Worm (Caenorhabditis elegans) whole organism, L2 larva: ENCODE results near the gene lgc-16.
A peak's percentile ranks its signal among the peaks of the same experiment; 100 is the strongest.

ENCODE experiments used
- C34F6.9 ChIP-seq: fragments of 150-350 bp; optimal IDR thresholded peaks from 2 replicates; lab custom pipeline; 2014; ENCODE audit warnings: missing biosample characterization, missing genetic modification characterization
- F13H6.1 ChIP-seq: sonication (generic microtip); optimal IDR thresholded peaks from 2 replicates; lab custom pipeline; 2016; ENCODE audit warnings: missing genetic modification characterization, missing compliant biosample characterization
- R02D3.7 ChIP-seq: fragments of 150-350 bp; optimal IDR thresholded peaks from 2 replicates; lab custom pipeline; 2014; ENCODE audit warnings: missing biosample characterization, missing genetic modification characterization
- ZK546.5 ChIP-seq: sonication (generic microtip); optimal IDR thresholded peaks from 2 replicates; lab custom pipeline; 2017; ENCODE audit warnings: missing biosample characterization, missing genetic modification characterization
- aly-2 ChIP-seq: fragments of 150-350 bp; optimal IDR thresholded peaks from 2 replicates; lab custom pipeline; 2014; ENCODE audit warnings: missing biosample characterization, missing genetic modification characterization
- blmp-1 ChIP-seq: sonication (generic microtip); optimal IDR thresholded peaks from 2 replicates; lab custom pipeline; 2017; ENCODE audit warnings: missing genetic modification characterization, mild to moderate bottlenecking, missing compliant biosample characterization, antibody characterized with exemption, moderate library complexity; ENCODE audit not compliant: insufficient read depth
- ceh-82 ChIP-seq: fragments of 150-350 bp; optimal IDR thresholded peaks from 2 replicates; lab custom pipeline; 2014; ENCODE audit warnings: missing biosample characterization, missing genetic modification characterization
- crh-2 ChIP-seq: sonication (generic microtip); optimal IDR thresholded peaks from 2 replicates; lab custom pipeline; 2017; ENCODE audit warnings: missing biosample characterization, missing genetic modification characterization
- egl-27 ChIP-seq: sonication (generic microtip); optimal IDR thresholded peaks from 3 replicates; lab custom pipeline; 2017; ENCODE audit warnings: missing biosample characterization, missing genetic modification reagents, missing genetic modification characterization
- elt-1 ChIP-seq: fragments of 150-350 bp; optimal IDR thresholded peaks from 2 replicates; lab custom pipeline; 2014; ENCODE audit warnings: missing biosample characterization, missing genetic modification characterization
- elt-3 ChIP-seq: sonication (generic microtip); optimal IDR thresholded peaks from 2 replicates; lab custom pipeline; 2017; ENCODE audit warnings: missing biosample characterization, missing genetic modification characterization
- fos-1 ChIP-seq: fragments of 150-350 bp; optimal IDR thresholded peaks from 2 replicates; lab custom pipeline; 2014; ENCODE audit warnings: missing biosample characterization, missing genetic modification characterization
- gmeb-1 ChIP-seq: fragments of 150-350 bp; optimal IDR thresholded peaks from 2 replicates; lab custom pipeline; 2014; ENCODE audit warnings: missing biosample characterization, missing genetic modification characterization
- lin-11 ChIP-seq: fragments of 150-350 bp; sonication (generic microtip); optimal IDR thresholded peaks from 2 replicates; lab custom pipeline; 2014; ENCODE audit warnings: missing biosample characterization, missing genetic modification characterization, inconsistent platforms, mixed read lengths
- lsy-2 ChIP-seq, 2 experiments: fragments of 150-350 bp in 1 of 2; sonication (generic microtip) in 1 of 2; optimal IDR thresholded peaks; 2 replicates each; lab custom pipeline; 2014 to 2017; ENCODE audit warnings: missing biosample characterization in 2 of 2, missing genetic modification characterization in 2 of 2
- mbf-1 ChIP-seq: sonication (generic microtip); optimal IDR thresholded peaks from 2 replicates; lab custom pipeline; 2017; ENCODE audit warnings: missing biosample characterization, missing genetic modification characterization
- nhr-10 ChIP-seq: sonication (generic microtip); optimal IDR thresholded peaks from 2 replicates; lab custom pipeline; 2017; ENCODE audit warnings: missing biosample characterization, missing genetic modification characterization
- nhr-11 ChIP-seq: fragments of 150-350 bp; optimal IDR thresholded peaks from 2 replicates; lab custom pipeline; 2014; ENCODE audit warnings: missing biosample characterization, missing genetic modification characterization
- nhr-12 ChIP-seq: fragments of 150-350 bp; optimal IDR thresholded peaks from 2 replicates; lab custom pipeline; 2014; ENCODE audit warnings: missing biosample characterization, missing genetic modification characterization
- nhr-23 ChIP-seq: fragments of 150-350 bp; optimal IDR thresholded peaks from 2 replicates; lab custom pipeline; 2014; ENCODE audit warnings: missing biosample characterization, missing genetic modification reagents, missing genetic modification characterization
- nhr-237 ChIP-seq: fragments of 150-350 bp; optimal IDR thresholded peaks from 2 replicates; lab custom pipeline; 2014; ENCODE audit warnings: missing biosample characterization, missing genetic modification characterization
- nhr-6 ChIP-seq: fragments of 150-350 bp; optimal IDR thresholded peaks from 2 replicates; lab custom pipeline; 2014; ENCODE audit warnings: missing biosample characterization, missing genetic modification characterization
- nhr-77 ChIP-seq: fragments of 150-350 bp; optimal IDR thresholded peaks from 2 replicates; lab custom pipeline; 2014; ENCODE audit warnings: missing biosample characterization, missing genetic modification characterization
- peb-1 ChIP-seq: fragments of 150-350 bp; optimal IDR thresholded peaks from 2 replicates; lab custom pipeline; 2014; ENCODE audit warnings: missing biosample characterization, missing genetic modification characterization
- sem-4 ChIP-seq: fragments of 150-350 bp; optimal IDR thresholded peaks from 2 replicates; lab custom pipeline; 2014; ENCODE audit warnings: missing biosample characterization, missing genetic modification reagents, missing genetic modification characterization
- skn-1 ChIP-seq: sonication (generic microtip); optimal IDR thresholded peaks from 2 replicates; lab custom pipeline; 2017; ENCODE audit warnings: missing biosample characterization, missing genetic modification characterization
- sma-3 ChIP-seq: sonication (generic microtip); optimal IDR thresholded peaks from 2 replicates; lab custom pipeline; 2016; ENCODE audit warnings: missing genetic modification reagents, missing genetic modification characterization, missing compliant biosample characterization
- sma-9 ChIP-seq, 2 experiments: fragments of 150-350 bp in 1 of 2; sonication (generic microtip) in 1 of 2; optimal IDR thresholded peaks; 2 replicates each; lab custom pipeline; 2014 to 2016; ENCODE audit warnings: missing genetic modification characterization in 2 of 2, mild to moderate bottlenecking in 1 of 2, missing biosample characterization in 1 of 2, missing compliant biosample characterization in 1 of 2, missing genetic modification reagents in 1 of 2, moderate library complexity in 1 of 2
- snpc-4 ChIP-seq: fragments of 150-350 bp; optimal IDR thresholded peaks from 2 replicates; lab custom pipeline; 2014; ENCODE audit warnings: missing biosample characterization, missing genetic modification characterization
- unc-39 ChIP-seq: fragments of 150-350 bp; optimal IDR thresholded peaks from 2 replicates; lab custom pipeline; 2014; ENCODE audit warnings: missing biosample characterization, missing genetic modification characterization
- unc-55 ChIP-seq: fragments of 150-350 bp; sonication (generic microtip); optimal IDR thresholded peaks from 3 replicates; lab custom pipeline; 2014; ENCODE audit warnings: missing biosample characterization, missing genetic modification reagents, missing genetic modification characterization
- unc-62 ChIP-seq: fragments of 150-350 bp; optimal IDR thresholded peaks from 2 replicates; lab custom pipeline; 2014; ENCODE audit warnings: missing biosample characterization, missing genetic modification reagents, missing genetic modification characterization
- zag-1 ChIP-seq: fragments of 150-350 bp; optimal IDR thresholded peaks from 2 replicates; lab custom pipeline; 2014; ENCODE audit warnings: missing biosample characterization, missing genetic modification characterization
- ztf-1 ChIP-seq: fragments of 200-800 bp; sonication (Bioruptor generic); conservative IDR thresholded peaks from 2 replicates; pipeline ENCODE4 v1.3.6; 2022; ENCODE audit warnings: missing genetic modification characterization, missing compliant biosample characterization
- ztf-11 ChIP-seq: sonication (generic microtip); optimal IDR thresholded peaks from 2 replicates; lab custom pipeline; 2017; ENCODE audit warnings: missing biosample characterization, missing genetic modification characterization
- ztf-4 ChIP-seq: fragments of 150-350 bp; optimal IDR thresholded peaks from 2 replicates; lab custom pipeline; 2014; ENCODE audit warnings: missing biosample characterization, missing genetic modification characterization

lgc-16 gene

ce11 chrX:12082813-12083212, 35.6 kb upstream of the lgc-16 start:
- TF ChIP-seq nhr-10 (tag; lab: Kevin White, UChicago), result no peak
- TF ChIP-seq peb-1 (tag; lab: Kevin White, UChicago), result no peak
- no peak for TF ChIP-seq nhr-237 (tag; lab: Kevin White, UChicago)
- TF ChIP-seq mbf-1, result no peak
- no peak for TF ChIP-seq unc-62 (GFP tag; lab: Kevin White, UChicago)
- TF ChIP-seq unc-55, result peak; percentile 12
- TF ChIP-seq nhr-11, result no peak
- TF ChIP-seq sem-4, result peak; percentile 15
- TF ChIP-seq ZK546.5 (tag; lab: Kevin White, UChicago), result no peak

DNA sequence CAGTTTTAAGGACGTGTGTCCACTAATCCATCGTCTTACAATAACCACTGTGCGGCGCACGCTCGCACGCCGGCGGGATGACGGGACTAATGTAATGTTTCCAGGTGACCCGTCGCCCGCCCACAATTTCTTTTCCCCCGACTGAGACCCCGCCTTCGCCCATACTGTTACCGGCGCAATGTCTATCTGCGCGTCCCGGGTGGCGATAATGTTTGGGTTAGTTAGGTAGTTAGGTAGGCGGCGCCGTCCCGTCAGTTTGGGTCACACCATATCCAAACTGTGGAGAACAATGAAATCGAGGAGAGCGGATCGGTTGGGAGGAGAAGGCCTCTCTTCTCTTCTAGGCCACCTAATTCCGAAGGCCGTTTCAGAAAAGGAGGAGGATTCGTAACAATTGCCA, 32.1 kb upstream of the lgc-16 start:
- no peak for TF ChIP-seq sma-3
- no peak for TF ChIP-seq zag-1 (tag; lab: Kevin White, UChicago)
- TF ChIP-seq egl-27 (tag; lab: Kevin White, UChicago), result no peak
- TF ChIP-seq ztf-11 (tag; lab: Kevin White, UChicago), result no peak
- no peak for TF ChIP-seq gmeb-1
- TF ChIP-seq unc-39, result no peak
- no peak for TF ChIP-seq elt-1 (tag; lab: Kevin White, UChicago)
- no peak for TF ChIP-seq fos-1 (tag; lab: Kevin White, UChicago)
- no peak for TF ChIP-seq nhr-77 (tag; lab: Kevin White, UChicago)
- TF ChIP-seq nhr-12 (tag; lab: Kevin White, UChicago), result no peak
- TF ChIP-seq ceh-82 (tag; lab: Kevin White, UChicago), result no peak
- TF ChIP-seq snpc-4 (tag; lab: Kevin White, UChicago), result no peak
- TF ChIP-seq elt-3, result no peak
- TF ChIP-seq sma-9 (GFP tag; optimal IDR thresholded peaks at IDR 0.05; lab: Kevin White, UChicago), result no peak
- TF ChIP-seq sma-9 (tag; optimal IDR thresholded peaks at IDR 0.05; lab: Kevin White, UChicago), result no peak
- no peak for TF ChIP-seq nhr-10 (tag; lab: Kevin White, UChicago)
- TF ChIP-seq crh-2, result no peak
- no peak for TF ChIP-seq ZK546.5 (tag; lab: Kevin White, UChicago)

ce11 chrX:12092621-12093020, 25.8 kb upstream of the lgc-16 start:
- TF ChIP-seq elt-3 (no peak), ztf-11 (tag; lab: Kevin White, UChicago) (no peak), lsy-2 (tag; optimal IDR thresholded peaks at IDR 0.05; lab: Kevin White, UChicago) (no peak), aly-2 (tag; lab: Kevin White, UChicago) (no peak), elt-1 (tag; lab: Kevin White, UChicago) (no peak), nhr-23 (tag; lab: Kevin White, UChicago) (no peak), sma-9 (GFP tag; optimal IDR thresholded peaks at IDR 0.05; lab: Kevin White, UChicago) (no peak), sma-9 (tag; optimal IDR thresholded peaks at IDR 0.05; lab: Kevin White, UChicago) (no peak), mbf-1 (no peak)
- TF ChIP-seq, all 48 proteins: peak for 0

ce11 chrX:12093043-12093442, 25.4 kb upstream of the lgc-16 start, which contains the start of gene W03G11.4:
TSS of gene W03G11.4 (minus strand) at chrX:12093143.
- no peak for TF ChIP-seq ztf-1 (GFP tag; lab: Robert Waterston, UW)
- TF ChIP-seq elt-1 (tag; lab: Kevin White, UChicago), result no peak
- no peak for TF ChIP-seq sem-4
- no peak for TF ChIP-seq R02D3.7 (tag; lab: Kevin White, UChicago)
- TF ChIP-seq lin-11 (tag; lab: Kevin White, UChicago), result no peak
- no peak for TF ChIP-seq F13H6.1 (tag; lab: Kevin White, UChicago)
- no peak for TF ChIP-seq sma-9 (GFP tag; optimal IDR thresholded peaks at IDR 0.05; lab: Kevin White, UChicago)
- TF ChIP-seq sma-9 (tag; optimal IDR thresholded peaks at IDR 0.05; lab: Kevin White, UChicago), result no peak
- no peak for TF ChIP-seq nhr-12 (tag; lab: Kevin White, UChicago)
- TF ChIP-seq nhr-11, result no peak
- no peak for TF ChIP-seq unc-39
- no peak for TF ChIP-seq nhr-6 (tag; lab: Kevin White, UChicago)
- TF ChIP-seq unc-55, result no peak
- no peak for TF ChIP-seq C34F6.9 (tag; lab: Kevin White, UChicago)
- TF ChIP-seq fos-1 (tag; lab: Kevin White, UChicago), result no peak
- TF ChIP-seq blmp-1 (tag; lab: Kevin White, UChicago), result no peak
- no peak for TF ChIP-seq skn-1 (tag; lab: Kevin White, UChicago)
- TF ChIP-seq sma-3, result no peak
- no peak for TF ChIP-seq nhr-23 (tag; lab: Kevin White, UChicago)
- no peak for TF ChIP-seq ztf-4
